Worm (Caenorhabditis elegans): ENCODE data around the gene F56C9.8.

F56C9.8 gene

DNA sequence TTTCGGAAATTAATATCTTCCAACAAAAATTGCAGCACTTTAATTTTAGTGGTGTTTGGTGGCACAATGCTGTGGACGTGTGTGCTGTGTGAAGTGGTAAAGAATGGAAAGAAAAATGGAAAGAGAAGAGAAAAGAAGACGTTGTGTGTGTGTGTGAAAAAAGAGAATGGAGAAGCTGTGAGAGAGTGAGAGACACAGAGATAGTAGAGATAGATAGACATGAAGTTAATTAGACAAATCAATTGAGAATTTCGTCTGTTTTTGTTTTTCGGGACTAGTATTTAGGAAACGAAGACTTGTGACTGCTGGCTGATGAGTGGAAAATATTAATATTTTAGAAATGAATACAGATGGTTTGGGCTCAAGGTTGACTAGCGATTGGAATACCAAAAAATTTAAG lies 28.1 kb downstream of the F56C9.8 start:
- TF ChIP-seq gmeb-1 (tag; optimal IDR thresholded peaks at IDR 0.05) (no peak), lin-13 (GFP tag; optimal IDR thresholded peaks at IDR 0.05) (no peak), ama-1 (optimal IDR thresholded peaks at IDR 0.05) (no peak), unc-55 (GFP tag; optimal IDR thresholded peaks at IDR 0.05) (peak; percentile 20), alr-1 (tag; optimal IDR thresholded peaks at IDR 0.05) (no peak), crh-2 (tag; optimal IDR thresholded peaks at IDR 0.05) (peak; percentile 34), lsy-2 (tag; optimal IDR thresholded peaks at IDR 0.05) (peak in 1 of 2 experiments; percentile 34), mbf-1 (tag; optimal IDR thresholded peaks at IDR 0.05) (no peak), ztf-4 (tag; optimal IDR thresholded peaks at IDR 0.05) (no peak), sma-9 (GFP tag; optimal IDR thresholded peaks at IDR 0.05) (no peak), sma-9 (tag; optimal IDR thresholded peaks at IDR 0.05) (no peak), C34F6.9 (tag; optimal IDR thresholded peaks at IDR 0.05) (peak; percentile 26), skn-1 (tag; optimal IDR thresholded peaks at IDR 0.05) (no peak), ztf-1 (GFP tag; conservative IDR thresholded peaks at IDR 0.05) (no peak), nhr-25 (tag; optimal IDR thresholded peaks at IDR 0.05) (no peak), ceh-16 (tag; optimal IDR thresholded peaks at IDR 0.05) (no peak), F13H6.1 (tag; optimal IDR thresholded peaks at IDR 0.05) (no peak), ztf-11 (tag; optimal IDR thresholded peaks at IDR 0.05) (no peak), snpc-4 (tag; optimal IDR thresholded peaks at IDR 0.05) (no peak), peb-1 (tag; optimal IDR thresholded peaks at IDR 0.05) (no peak)

- TF ChIP-seq blmp-1 (tag; optimal IDR thresholded peaks at IDR 0.05; ENCODE audit: insufficient read depth) = no peak
- TF ChIP-seq lin-39 (tag; optimal IDR thresholded peaks at IDR 0.05) = no peak
- TF ChIP-seq ztf-11 (tag; optimal IDR thresholded peaks at IDR 0.05) = no peak
- TF ChIP-seq skn-1 (tag; optimal IDR thresholded peaks at IDR 0.05) = no peak
- no peak for TF ChIP-seq egl-27 (tag; optimal IDR thresholded peaks at IDR 0.05)
- TF ChIP-seq fos-1 (tag; optimal IDR thresholded peaks at IDR 0.05) = no peak
- no peak for TF ChIP-seq nhr-21 (tag; optimal IDR thresholded peaks at IDR 0.05)
- TF ChIP-seq nhr-10 (tag; optimal IDR thresholded peaks at IDR 0.05) = no peak
- no peak for TF ChIP-seq F13H6.1 (tag; optimal IDR thresholded peaks at IDR 0.05)
- no peak for TF ChIP-seq lin-13 (GFP tag; optimal IDR thresholded peaks at IDR 0.05)
- no peak for TF ChIP-seq nhr-23 (tag; optimal IDR thresholded peaks at IDR 0.05)
- TF ChIP-seq sma-3 (GFP tag; optimal IDR thresholded peaks at IDR 0.05) = no peak
- no peak for TF ChIP-seq lin-11 (tag; optimal IDR thresholded peaks at IDR 0.05)
- TF ChIP-seq nhr-12 (tag; optimal IDR thresholded peaks at IDR 0.05) = no peak
- TF ChIP-seq elt-1 (tag; optimal IDR thresholded peaks at IDR 0.05) = no peak
- no peak for TF ChIP-seq sem-4 (tag; optimal IDR thresholded peaks at IDR 0.05)
- no peak for TF ChIP-seq aly-2 (tag; optimal IDR thresholded peaks at IDR 0.05)
Measured at ce11 chrIII:7290462-7290861, 28.8 kb downstream of the F56C9.8 start, which contains the start of gene algn-11. TSS of gene algn-11 (minus strand) at chrIII:7290562.

DNA sequence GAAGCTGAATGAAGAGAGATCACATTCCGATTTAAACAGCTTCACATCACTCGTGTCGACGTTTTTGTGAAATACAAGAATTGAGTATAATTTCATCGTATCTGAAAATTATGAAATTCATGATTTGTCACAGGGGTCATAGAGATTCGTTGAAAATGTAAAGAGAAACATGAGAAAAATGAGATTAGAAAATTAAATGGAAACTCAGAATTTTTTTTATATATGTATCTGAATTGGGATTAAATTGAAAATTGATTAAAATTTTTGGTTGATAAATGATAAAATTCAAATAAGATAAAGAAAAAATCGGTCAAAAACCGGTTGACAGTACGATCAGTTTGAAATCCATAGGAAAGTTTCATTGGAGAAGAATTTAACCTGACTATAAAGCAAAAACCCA lies 31.8 kb downstream of the F56C9.8 start, which contains the start of gene ykt-6:
Gene ykt-6, minus strand, starts transcription at position 101 of the 400 bp plus-strand sequence.
- TF ChIP-seq sma-3 (GFP tag; optimal IDR thresholded peaks at IDR 0.05) = no peak
- TF ChIP-seq lin-11 (tag; optimal IDR thresholded peaks at IDR 0.05) = no peak
- TF ChIP-seq unc-55 (GFP tag; optimal IDR thresholded peaks at IDR 0.05) = no peak
- TF ChIP-seq nhr-129 (tag; optimal IDR thresholded peaks at IDR 0.05) = no peak
- no peak for TF ChIP-seq sem-4 (tag; optimal IDR thresholded peaks at IDR 0.05)

ce11 chrIII:7285783-7286182 lies 33.5 kb downstream of the F56C9.8 start, which contains the start of gene pho-5:
TSS of gene pho-5 (minus strand) at chrIII:7285883.
- TF ChIP-seq dmd-4 (tag; optimal IDR thresholded peaks at IDR 0.05) (no peak), unc-55 (GFP tag; optimal IDR thresholded peaks at IDR 0.05) (no peak), ztf-4 (tag; optimal IDR thresholded peaks at IDR 0.05) (no peak), nhr-77 (tag; optimal IDR thresholded peaks at IDR 0.05) (no peak)

DNA sequence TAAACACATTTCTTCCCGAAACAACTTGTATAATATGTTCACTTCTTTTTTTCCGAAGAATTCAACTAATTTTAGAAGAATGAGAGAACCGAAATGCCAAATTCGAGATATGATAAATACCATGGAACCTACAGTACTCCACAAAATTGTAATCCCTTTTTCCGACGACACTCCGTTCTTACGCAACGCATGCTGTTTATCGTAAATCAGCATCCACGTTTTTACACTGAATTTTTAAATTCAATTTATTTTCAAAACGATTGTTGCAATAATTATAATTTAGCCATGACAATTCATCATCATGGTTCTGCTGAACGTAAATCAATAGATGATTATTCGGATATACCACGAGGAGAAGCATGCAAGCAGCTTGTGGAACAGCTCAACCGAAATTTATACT lies 38.1 kb downstream of the F56C9.8 start, which contains the start of gene B0361.3:
Gene B0361.3, plus strand, starts transcription at position 284 of the 400 bp plus-strand sequence.
- peak in 1 of 2 experiments; percentile 68 for TF ChIP-seq lsy-2 (tag; optimal IDR thresholded peaks at IDR 0.05)
- TF ChIP-seq unc-55 (GFP tag; optimal IDR thresholded peaks at IDR 0.05) = peak; percentile 4
- TF ChIP-seq nhr-23 (tag; optimal IDR thresholded peaks at IDR 0.05) = no peak
- TF ChIP-seq crh-2 (tag; optimal IDR thresholded peaks at IDR 0.05) = peak; percentile 51
- no peak for TF ChIP-seq nhr-6 (tag; optimal IDR thresholded peaks at IDR 0.05)
- TF ChIP-seq fos-1 (tag; optimal IDR thresholded peaks at IDR 0.05) = no peak
- no peak for TF ChIP-seq F13H6.1 (tag; optimal IDR thresholded peaks at IDR 0.05)
- TF ChIP-seq elt-1 (tag; optimal IDR thresholded peaks at IDR 0.05) = no peak
- TF ChIP-seq ztf-11 (tag; optimal IDR thresholded peaks at IDR 0.05) = no peak
- no peak for TF ChIP-seq nhr-129 (tag; optimal IDR thresholded peaks at IDR 0.05)
- no peak for TF ChIP-seq lin-39 (tag; optimal IDR thresholded peaks at IDR 0.05)
- TF ChIP-seq nhr-11 (tag; optimal IDR thresholded peaks at IDR 0.05) = no peak
- no peak for TF ChIP-seq lin-11 (tag; optimal IDR thresholded peaks at IDR 0.05)
- TF ChIP-seq sma-9 (GFP tag; optimal IDR thresholded peaks at IDR 0.05) = no peak
- TF ChIP-seq sma-9 (tag; optimal IDR thresholded peaks at IDR 0.05) = no peak
- TF ChIP-seq lin-13 (GFP tag; optimal IDR thresholded peaks at IDR 0.05) = no peak
- no peak for TF ChIP-seq ztf-4 (tag; optimal IDR thresholded peaks at IDR 0.05)
- no peak for TF ChIP-seq R02D3.7 (tag; optimal IDR thresholded peaks at IDR 0.05)
- no peak for TF ChIP-seq nhr-10 (tag; optimal IDR thresholded peaks at IDR 0.05)
- no peak for TF ChIP-seq mab-5 (tag; optimal IDR thresholded peaks at IDR 0.05)
- TF ChIP-seq blmp-1 (tag; optimal IDR thresholded peaks at IDR 0.05; ENCODE audit: insufficient read depth) = no peak
- no peak for TF ChIP-seq ceh-16 (tag; optimal IDR thresholded peaks at IDR 0.05)
- no peak for TF ChIP-seq nhr-25 (tag; optimal IDR thresholded peaks at IDR 0.05)
- no peak for TF ChIP-seq skn-1 (tag; optimal IDR thresholded peaks at IDR 0.05)
- no peak for TF ChIP-seq sma-3 (GFP tag; optimal IDR thresholded peaks at IDR 0.05)
